Worm (Caenorhabditis elegans) whole organism, early embryonic: Measurements from ENCODE around the gene C04A11.2.

ENCODE experiments used
- ama-1 ChIP-seq: fragments of 150-350 bp; optimal IDR thresholded peaks from 2 replicates; lab custom pipeline; 2014
- pes-1 ChIP-seq: fragments of 200-800 bp; sonication (Bioruptor generic); IDR thresholded peaks from 2 replicates; pipeline ENCODE4 v1.3.6; 2022; ENCODE audit warnings: missing genetic modification reagents, missing genetic modification characterization, missing compliant biosample characterization

ce11 chrX:13687655-13688054, 19.0 kb upstream of the C04A11.2 start, which contains the start of gene adm-2:
- TF ChIP-seq pes-1 (GFP tag; lab: Robert Waterston, UW) (no peak), ama-1 (lab: Kevin White, UChicago) (no peak)
